Fruit fly (Drosophila melanogaster): ENCODE results near the gene bou.

bou gene

dm6 chrX:7014931-7015428 lies 28.7 kb downstream of the bou start (continued):
- TF ChIP-seq CG6813 (GFP tag; optimal IDR thresholded peaks at IDR 0.05) (no peak), CG11398 (GFP tag; optimal IDR thresholded peaks at IDR 0.05) (no peak), MBD-R2 (GFP tag; IDR thresholded peaks at IDR 0.05) (peak; percentile 46; the same call in 1 of the 2 replicates), unc-4 (GFP tag; IDR thresholded peaks at IDR 0.05; ENCODE audit: partially characterized antibody) (peak; percentile 71), CG33557 (GFP tag; optimal IDR thresholded peaks at IDR 0.05) (no peak), Lhr (GFP tag; optimal IDR thresholded peaks at IDR 0.05) (peak; percentile 65), CG17568 (GFP tag; optimal IDR thresholded peaks at IDR 0.05) (no peak), CG8388 (GFP tag; optimal IDR thresholded peaks at IDR 0.05) (peak; percentile 39), CG17802 (tag; optimal IDR thresholded peaks at IDR 0.05) (no peak), CG9215 (GFP tag; IDR thresholded peaks at IDR 0.05) (0 out of 2 replicates have a peak, but pooled peaks have one; percentile 6), Elba2 (GFP tag; optimal IDR thresholded peaks at IDR 0.05) (no peak), CG9437 (GFP tag; optimal IDR thresholded peaks at IDR 0.05) (peak; percentile 8), CG17328 (GFP tag; IDR thresholded peaks at IDR 0.05) (no peak), CG4282 (GFP tag; optimal IDR thresholded peaks at IDR 0.05) (no peak), Bteb2 (GFP tag; optimal IDR thresholded peaks at IDR 0.05) (no peak), CrebB (tag; optimal IDR thresholded peaks at IDR 0.05) (no peak), pita (GFP tag; optimal IDR thresholded peaks at IDR 0.05) (peak; percentile 18), dmrt99B (tag; optimal IDR thresholded peaks at IDR 0.05) (peak; percentile 61), CG15479 (GFP tag; optimal IDR thresholded peaks at IDR 0.05) (no peak), CG18476 (GFP tag; optimal IDR thresholded peaks at IDR 0.05) (no peak), ERR (GFP tag; optimal IDR thresholded peaks at IDR 0.05) (peak; percentile 38), crol (GFP tag; IDR thresholded peaks at IDR 0.05) (no peak), CG7786 (GFP tag; optimal IDR thresholded peaks at IDR 0.05) (peak; percentile 12), Dref (GFP tag; IDR thresholded peaks at IDR 0.05) (peak; percentile 77), CG3163 (GFP tag; optimal IDR thresholded peaks at IDR 0.05) (peak; percentile 22), PHDP (tag; optimal IDR thresholded peaks at IDR 0.05) (peak; percentile 35), CG7271 (tag; optimal IDR thresholded peaks at IDR 0.05) (no peak), run (tag; optimal IDR thresholded peaks at IDR 0.05) (no peak), ATbp (GFP tag; optimal IDR thresholded peaks at IDR 0.05) (no peak), chif (GFP tag; optimal IDR thresholded peaks at IDR 0.05) (peak in 1 of 2 experiments; percentile 19), mld (GFP tag; IDR thresholded peaks at IDR 0.05; ENCODE audit: partially characterized antibody) (0 out of 3 replicates have a peak, but pooled peaks have one; percentile 21), dati (GFP tag; IDR thresholded peaks at IDR 0.05) (no peak), cg (GFP tag; optimal IDR thresholded peaks at IDR 0.05) (no peak), Bgb (GFP tag; IDR thresholded peaks at IDR 0.05; ENCODE audit: partially characterized antibody) (peak; percentile 85), CG14710 (tag; optimal IDR thresholded peaks at IDR 0.05) (peak; percentile 46), CG12744 (GFP tag; optimal IDR thresholded peaks at IDR 0.05) (no peak), D19B (GFP tag; optimal IDR thresholded peaks at IDR 0.05) (peak; percentile 31), kay (GFP tag; optimal IDR thresholded peaks at IDR 0.05) (no peak), ewg (GFP tag; optimal IDR thresholded peaks at IDR 0.05) (no peak), hth (optimal IDR thresholded peaks at IDR 0.05) (no peak), CG17612 (GFP tag; IDR thresholded peaks at IDR 0.05) (no peak; the same call in 1 of the 2 replicates), CoRest (tag; optimal IDR thresholded peaks at IDR 0.05) (peak; percentile 46), Ssrp (tag; optimal IDR thresholded peaks at IDR 0.05) (peak; percentile 28), CG10565 (GFP tag; optimal IDR thresholded peaks at IDR 0.05) (no peak), Rx (GFP tag; IDR thresholded peaks at IDR 0.05) (0 out of 2 replicates have a peak, but pooled peaks have one; percentile 5), MESR4 (GFP tag; optimal IDR thresholded peaks at IDR 0.05) (peak; percentile 21)
